Worm (Caenorhabditis elegans) whole organism, young adult: ENCODE results near the gene F49C12.1.

Source experiments
- unc-62 ChIP-seq: fragments of 150-350 bp; optimal IDR thresholded peaks from 2 replicates; lab custom pipeline; 2014; ENCODE audit warnings: missing biosample characterization, missing genetic modification reagents, missing genetic modification characterization
- ztf-28 ChIP-seq: fragments of 200-800 bp; sonication (Bioruptor generic); IDR thresholded peaks from 2 replicates; pipeline ENCODE4 v1.3.6; 2022; ENCODE audit warnings: missing genetic modification reagents, missing genetic modification characterization, missing compliant biosample characterization

ce11 chrIV:9303994-9304393 is 7.8 kb upstream of the F49C12.1 start, which contains the start of gene F49C12.4:
- TF ChIP-seq unc-62 (GFP tag; lab: Kevin White, UChicago) (no peak), ztf-28 (GFP tag; lab: Robert Waterston, UW) (no peak)
